Worm (Caenorhabditis elegans): Measurements from ENCODE around the gene rig-3.

rig-3 gene

ce11 chrX:6889374-6889773 is 36.0 kb downstream of the rig-3 start, which contains the start of gene unc-6:
TSS of gene unc-6 (plus strand) at chrX:6889674.
- TF ChIP-seq B0310.2 (tag; optimal IDR thresholded peaks at IDR 0.05) (no peak), F13C5.2 (tag; optimal IDR thresholded peaks at IDR 0.05) (no peak), ama-1 (optimal IDR thresholded peaks at IDR 0.05) (no peak), tra-4 (tag; optimal IDR thresholded peaks at IDR 0.05) (no peak), hnd-1 (tag; optimal IDR thresholded peaks at IDR 0.05) (no peak), sea-1 (GFP tag; conservative IDR thresholded peaks at IDR 0.05) (no peak), tbx-37 (GFP tag; conservative IDR thresholded peaks at IDR 0.05) (no peak), scrt-1 (GFP tag; IDR thresholded peaks at IDR 0.05) (no peak), hmbx-1 (tag; optimal IDR thresholded peaks at IDR 0.05) (no peak), aly-1 (tag; optimal IDR thresholded peaks at IDR 0.05) (no peak), hmg-4 (GFP tag; optimal IDR thresholded peaks at IDR 0.05) (no peak), ceh-13 (GFP tag; optimal IDR thresholded peaks at IDR 0.05) (no peak), pes-1 (GFP tag; IDR thresholded peaks at IDR 0.05) (no peak), ceh-36 (tag; optimal IDR thresholded peaks at IDR 0.05) (no peak)

ce11 chrX:6893074-6893473 is 39.7 kb downstream of the rig-3 start:
- TF ChIP-seq ama-1 (optimal IDR thresholded peaks at IDR 0.05): no peak
- no peak for TF ChIP-seq F13C5.2 (tag; optimal IDR thresholded peaks at IDR 0.05)
- no peak for TF ChIP-seq pes-1 (GFP tag; IDR thresholded peaks at IDR 0.05)
- no peak for TF ChIP-seq tra-4 (tag; optimal IDR thresholded peaks at IDR 0.05)
- TF ChIP-seq aly-1 (tag; optimal IDR thresholded peaks at IDR 0.05): no peak
- no peak for TF ChIP-seq hnd-1 (tag; optimal IDR thresholded peaks at IDR 0.05)
- TF ChIP-seq ceh-36 (tag; optimal IDR thresholded peaks at IDR 0.05): no peak
- TF ChIP-seq flt-1 (GFP tag; IDR thresholded peaks at IDR 0.05): no peak

DNA sequence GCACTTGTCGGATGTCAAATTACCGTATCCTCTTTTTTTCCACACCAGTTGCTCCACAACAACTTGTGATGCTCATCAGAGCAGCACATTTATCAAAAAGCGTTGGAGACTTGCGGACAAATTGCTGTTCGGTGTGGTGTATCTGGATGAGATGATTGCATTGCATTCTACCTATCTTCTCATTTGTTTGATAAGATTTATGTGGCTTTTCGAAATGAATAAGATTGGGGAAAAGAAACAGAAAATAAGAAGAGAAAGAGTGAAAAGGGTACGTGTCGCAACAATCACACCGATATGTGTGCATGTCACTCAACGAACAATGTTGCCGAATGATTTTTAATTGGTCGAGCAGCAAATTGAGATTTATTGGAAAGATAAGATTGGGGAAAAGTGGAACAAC is 40.7 kb downstream of the rig-3 start:
- no peak for TF ChIP-seq hmg-4 (GFP tag; optimal IDR thresholded peaks at IDR 0.05)
- TF ChIP-seq B0310.2 (tag; optimal IDR thresholded peaks at IDR 0.05): no peak
- TF ChIP-seq ama-1 (optimal IDR thresholded peaks at IDR 0.05): no peak
- TF ChIP-seq tbx-11 (GFP tag; IDR thresholded peaks at IDR 0.05): no peak
- no peak for TF ChIP-seq tbx-37 (GFP tag; conservative IDR thresholded peaks at IDR 0.05)
- no peak for TF ChIP-seq pes-1 (GFP tag; IDR thresholded peaks at IDR 0.05)
- TF ChIP-seq ets-7 (tag; optimal IDR thresholded peaks at IDR 0.05): no peak
- TF ChIP-seq hnd-1 (tag; optimal IDR thresholded peaks at IDR 0.05): no peak
- no peak for TF ChIP-seq hmbx-1 (tag; optimal IDR thresholded peaks at IDR 0.05)
- no peak for TF ChIP-seq sea-1 (GFP tag; conservative IDR thresholded peaks at IDR 0.05)
- TF ChIP-seq ceh-36 (tag; optimal IDR thresholded peaks at IDR 0.05): no peak
- no peak for TF ChIP-seq flt-1 (GFP tag; IDR thresholded peaks at IDR 0.05)
- TF ChIP-seq ceh-13 (GFP tag; optimal IDR thresholded peaks at IDR 0.05): no peak
- TF ChIP-seq scrt-1 (GFP tag; IDR thresholded peaks at IDR 0.05): no peak
- TF ChIP-seq F13C5.2 (tag; optimal IDR thresholded peaks at IDR 0.05): no peak

ce11 chrX:6899848-6900247 is 46.4 kb downstream of the rig-3 start, which contains the start of gene F14B8.4:
TSS of gene F14B8.4 (minus strand) at chrX:6899948.
- TF ChIP-seq hnd-1 (tag; optimal IDR thresholded peaks at IDR 0.05) (no peak), ets-7 (tag; optimal IDR thresholded peaks at IDR 0.05) (no peak), scrt-1 (GFP tag; IDR thresholded peaks at IDR 0.05) (no peak), ceh-13 (GFP tag; optimal IDR thresholded peaks at IDR 0.05) (no peak), tbx-37 (GFP tag; conservative IDR thresholded peaks at IDR 0.05) (no peak), F13C5.2 (tag; optimal IDR thresholded peaks at IDR 0.05) (no peak), pes-1 (GFP tag; IDR thresholded peaks at IDR 0.05) (no peak), ama-1 (optimal IDR thresholded peaks at IDR 0.05) (no peak)

DNA sequence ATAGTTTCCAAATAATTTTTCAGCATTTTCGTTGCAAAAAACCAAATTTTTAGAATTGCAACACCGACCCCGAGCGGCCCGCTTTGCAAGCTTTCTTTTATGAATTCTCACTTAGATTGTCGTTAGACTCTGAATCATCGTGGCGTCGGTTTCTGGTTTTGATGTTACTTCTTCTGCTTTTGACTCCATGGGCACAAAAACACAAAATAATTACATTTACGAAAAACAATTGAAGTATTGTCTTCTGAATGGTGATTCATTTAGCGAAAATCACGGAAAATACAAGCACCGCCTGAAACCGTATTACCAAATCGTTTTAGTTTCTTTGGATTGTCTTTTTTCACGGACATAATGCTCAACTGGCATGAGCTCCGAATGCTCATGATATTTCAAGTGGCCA is 47.7 kb downstream of the rig-3 start, which contains the start of gene pes-23:
Gene pes-23, plus strand, starts transcription at position 301 of the 400 bp plus-strand sequence.
- TF ChIP-seq scrt-1 (GFP tag; IDR thresholded peaks at IDR 0.05) (no peak), sea-1 (GFP tag; conservative IDR thresholded peaks at IDR 0.05) (no peak), pes-1 (GFP tag; IDR thresholded peaks at IDR 0.05) (no peak), tra-4 (tag; optimal IDR thresholded peaks at IDR 0.05) (no peak), ceh-36 (tag; optimal IDR thresholded peaks at IDR 0.05) (no peak), B0310.2 (tag; optimal IDR thresholded peaks at IDR 0.05) (no peak), tbx-37 (GFP tag; conservative IDR thresholded peaks at IDR 0.05) (no peak), F13C5.2 (tag; optimal IDR thresholded peaks at IDR 0.05) (no peak), ceh-13 (GFP tag; optimal IDR thresholded peaks at IDR 0.05) (no peak), hmbx-1 (tag; optimal IDR thresholded peaks at IDR 0.05) (no peak), ama-1 (optimal IDR thresholded peaks at IDR 0.05) (no peak), tbx-11 (GFP tag; IDR thresholded peaks at IDR 0.05) (no peak), ets-7 (tag; optimal IDR thresholded peaks at IDR 0.05) (no peak), flt-1 (GFP tag; IDR thresholded peaks at IDR 0.05) (no peak), hmg-4 (GFP tag; optimal IDR thresholded peaks at IDR 0.05) (no peak), aly-1 (tag; optimal IDR thresholded peaks at IDR 0.05) (no peak), hnd-1 (tag; optimal IDR thresholded peaks at IDR 0.05) (no peak)

DNA sequence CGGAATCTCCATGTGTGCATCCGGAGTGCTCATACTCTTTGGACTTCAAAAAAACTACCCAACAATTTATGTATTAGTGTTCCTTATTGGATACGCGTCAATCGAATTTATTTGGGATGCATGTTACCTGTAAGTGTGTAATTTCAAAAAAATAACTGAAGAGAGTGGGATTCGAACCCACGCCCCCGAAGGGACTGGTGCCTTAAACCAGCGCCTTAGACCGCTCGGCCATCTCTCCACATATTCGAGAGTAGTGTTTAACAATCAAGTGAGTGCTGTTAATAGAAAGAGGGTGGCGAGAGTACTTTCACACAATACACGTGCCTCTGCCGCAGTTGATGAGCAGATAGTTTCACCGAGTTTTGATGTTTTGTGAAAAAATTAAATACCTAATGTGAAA is 49.5 kb downstream of the rig-3 start:
- TF ChIP-seq flt-1 (GFP tag; IDR thresholded peaks at IDR 0.05) (peak; percentile 71), hmg-4 (GFP tag; optimal IDR thresholded peaks at IDR 0.05) (peak; percentile 76), ceh-36 (tag; optimal IDR thresholded peaks at IDR 0.05) (peak; percentile 49), F13C5.2 (tag; optimal IDR thresholded peaks at IDR 0.05) (peak; percentile 61), pes-1 (GFP tag; IDR thresholded peaks at IDR 0.05) (peak; percentile 86), hmbx-1 (tag; optimal IDR thresholded peaks at IDR 0.05) (no peak), scrt-1 (GFP tag; IDR thresholded peaks at IDR 0.05) (peak; percentile 84; the same call in 1 of the 2 replicates), tbx-11 (GFP tag; IDR thresholded peaks at IDR 0.05) (peak; percentile 83), ceh-13 (GFP tag; optimal IDR thresholded peaks at IDR 0.05) (peak; percentile 54), tra-4 (tag; optimal IDR thresholded peaks at IDR 0.05) (no peak), ets-7 (tag; optimal IDR thresholded peaks at IDR 0.05) (peak; percentile 5), ama-1 (optimal IDR thresholded peaks at IDR 0.05) (no peak), aly-1 (tag; optimal IDR thresholded peaks at IDR 0.05) (peak; percentile 76), tbx-37 (GFP tag; conservative IDR thresholded peaks at IDR 0.05) (peak; percentile 80), B0310.2 (tag; optimal IDR thresholded peaks at IDR 0.05) (no peak), hnd-1 (tag; optimal IDR thresholded peaks at IDR 0.05) (peak; percentile 67), sea-1 (GFP tag; conservative IDR thresholded peaks at IDR 0.05) (peak; percentile 76; the same call in 1 of the 2 replicates)

DNA sequence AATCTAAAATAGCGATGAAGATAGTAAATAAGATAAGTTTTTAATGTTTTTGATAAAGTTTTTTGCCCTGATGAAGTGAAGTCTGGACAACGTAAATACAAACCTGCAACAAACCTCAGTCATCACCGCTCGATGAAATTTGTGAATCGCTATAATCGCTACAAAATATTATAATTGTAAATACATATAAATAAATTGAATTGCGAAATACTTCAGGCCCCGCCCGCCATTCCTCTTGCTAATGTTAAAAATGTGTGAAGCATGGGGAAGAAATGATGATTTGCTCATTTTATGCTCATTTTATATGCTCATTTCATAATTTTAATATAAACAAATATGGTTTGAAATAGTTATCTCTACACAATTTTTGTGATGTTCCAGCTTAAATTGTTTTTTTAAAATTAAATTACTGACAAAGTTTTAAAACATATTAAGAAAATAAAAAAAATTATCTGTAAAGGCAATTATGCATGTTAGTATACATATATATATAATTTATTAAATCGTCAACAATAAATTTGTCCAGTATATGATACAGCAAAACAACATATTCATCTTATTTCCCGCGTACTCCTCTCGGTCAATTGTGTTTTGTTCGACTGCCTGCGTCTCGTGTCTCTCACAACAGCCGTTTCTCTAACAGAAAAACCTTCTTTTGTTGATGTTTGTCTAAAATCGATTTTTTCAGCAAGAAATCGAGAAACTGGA is 50.8 kb downstream of the rig-3 start, which contains the start of gene sid-5:
Gene sid-5, plus strand, starts transcription at position 658 of the 708 bp plus-strand sequence.
- TF ChIP-seq hmbx-1 (tag; optimal IDR thresholded peaks at IDR 0.05) (no peak), tbx-37 (GFP tag; conservative IDR thresholded peaks at IDR 0.05) (no peak), hnd-1 (tag; optimal IDR thresholded peaks at IDR 0.05) (no peak)
